Worm (Caenorhabditis elegans): ENCODE measurements around the gene ent-2.

DNA sequence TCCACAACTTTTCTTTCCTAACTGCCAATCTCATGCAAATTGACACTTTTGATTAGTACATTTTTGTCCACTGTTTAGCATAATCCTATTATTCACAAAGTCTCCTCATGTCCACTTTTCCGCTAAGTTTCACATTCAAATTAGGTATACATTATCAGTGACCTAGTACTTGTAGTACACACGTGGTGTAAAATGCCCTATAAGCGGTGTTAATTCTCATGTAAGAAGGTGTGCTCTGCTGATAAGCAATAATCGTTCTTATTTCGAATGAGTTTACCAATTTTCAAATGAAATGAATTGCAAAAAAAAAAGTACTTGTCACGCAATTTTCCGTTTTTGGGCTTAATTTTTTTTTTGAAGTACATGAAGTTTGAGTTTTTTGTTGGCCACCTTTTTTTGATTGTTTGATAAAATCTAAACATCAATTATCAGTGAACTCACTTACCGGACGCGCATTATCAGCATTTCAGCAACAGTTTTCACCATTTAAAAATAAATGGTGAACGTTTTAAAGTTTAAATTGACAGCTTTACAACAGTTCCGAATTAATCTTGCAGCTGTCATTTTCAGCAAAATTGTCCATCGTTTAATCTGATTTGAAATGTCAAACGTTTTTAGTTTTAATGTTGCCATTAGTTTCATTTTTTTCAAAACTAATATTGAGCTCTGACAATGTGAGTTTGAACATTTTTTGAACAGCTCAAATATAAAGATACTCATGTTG lies 2.0 kb upstream of the ent-2 start:
- no peak for TF ChIP-seq sox-4 (tag; optimal IDR thresholded peaks at IDR 0.05)
- TF ChIP-seq unc-62 (GFP tag; optimal IDR thresholded peaks at IDR 0.05), result no peak
- no peak for TF ChIP-seq blmp-1 (tag; optimal IDR thresholded peaks at IDR 0.05)
- TF ChIP-seq nhr-237 (tag; optimal IDR thresholded peaks at IDR 0.05), result no peak
- TF ChIP-seq dsc-1 (tag; optimal IDR thresholded peaks at IDR 0.05), result no peak
- TF ChIP-seq tbx-2 (tag; optimal IDR thresholded peaks at IDR 0.05), result no peak
- TF ChIP-seq unc-30 (tag; optimal IDR thresholded peaks at IDR 0.05), result no peak
- no peak for TF ChIP-seq elt-3 (tag; optimal IDR thresholded peaks at IDR 0.05)
- TF ChIP-seq nhr-90 (tag; optimal IDR thresholded peaks at IDR 0.05; ENCODE audit: poor library complexity), result no peak
- TF ChIP-seq rnt-1 (tag; optimal IDR thresholded peaks at IDR 0.05), result no peak

Data from whole organism, L1 larva.